Worm (Caenorhabditis elegans) whole organism, midembryonic: Measurements from ENCODE around the gene lact-9.

ENCODE experiments used
- cog-1 ChIP-seq: sonication (generic microtip); optimal IDR thresholded peaks from 2 replicates; lab custom pipeline; 2016; ENCODE audit warnings: missing genetic modification characterization, missing compliant biosample characterization
- flt-1 ChIP-seq: fragments of 200-800 bp; sonication (Bioruptor generic); IDR thresholded peaks from 2 replicates; pipeline ENCODE4 v1.3.6; 2022; ENCODE audit warnings: missing genetic modification characterization, missing compliant biosample characterization
- klf-2 ChIP-seq: fragments of 200-800 bp; sonication (Bioruptor generic); conservative IDR thresholded peaks from 2 replicates; pipeline ENCODE4 v1.3.6; 2022; ENCODE audit warnings: missing genetic modification reagents, missing genetic modification characterization, missing compliant biosample characterization
- ref-1 ChIP-seq: fragments of 200-800 bp; sonication (Bioruptor generic); conservative IDR thresholded peaks from 2 replicates; pipeline ENCODE4 v1.3.6; 2022; ENCODE audit warnings: missing genetic modification reagents, missing genetic modification characterization, missing compliant biosample characterization
- tab-1 ChIP-seq: fragments of 200-800 bp; sonication (Bioruptor generic); IDR thresholded peaks from 2 replicates; pipeline ENCODE4 v1.3.6; 2022; ENCODE audit warnings: missing genetic modification characterization, missing compliant biosample characterization
- ztf-23 ChIP-seq: fragments of 200-800 bp; sonication (Bioruptor generic); IDR thresholded peaks from 2 replicates; pipeline ENCODE4 v1.3.6; 2022; ENCODE audit warnings: missing genetic modification reagents, missing genetic modification characterization, missing compliant biosample characterization
- ztf-29 ChIP-seq: fragments of 200-800 bp; sonication (Bioruptor generic); IDR thresholded peaks from 2 replicates; pipeline ENCODE4 v1.3.6; 2022; ENCODE audit warnings: missing genetic modification reagents, missing genetic modification characterization, missing compliant biosample characterization

ce11 chrIV:13797859-13798374, 12.5 kb upstream of the lact-9 start, which contains the start of gene Y45F10D.6:
- TF ChIP-seq flt-1 (GFP tag; lab: Robert Waterston, UW) (no peak), tab-1 (GFP tag; lab: Robert Waterston, UW) (no peak), ref-1 (GFP tag; lab: Robert Waterston, UW) (no peak), ztf-23 (GFP tag; lab: Robert Waterston, UW) (no peak), ztf-29 (GFP tag; lab: Robert Waterston, UW) (no peak), cog-1 (no peak), klf-2 (GFP tag; lab: Robert Waterston, UW) (no peak)
